Fruit fly (Drosophila melanogaster) whole organism, embryonic: ENCODE measurements around the gene scny.

Source experiments
- Ada2b ChIP-seq: fragments of 200-800 bp; sonication (Bioruptor generic); IDR thresholded peaks from 2 replicates; pipeline ENCODE4 v1.3.6; 2022; ENCODE audit warnings: missing biosample characterization, missing genetic modification characterization
- Atf3 ChIP-seq: fragments of 200-800 bp; sonication (Bioruptor generic); optimal IDR thresholded peaks from 3 replicates; lab custom pipeline; 2016; ENCODE audit warnings: missing biosample characterization, missing genetic modification characterization
- BtbVII ChIP-seq: fragments of 200-800 bp; sonication (Bioruptor generic); optimal IDR thresholded peaks from 3 replicates; lab custom pipeline; 2017; ENCODE audit warnings: missing biosample characterization, mild to moderate bottlenecking, missing genetic modification characterization
- CG10274 ChIP-seq: fragments of 200-800 bp; sonication (Bioruptor generic); optimal IDR thresholded peaks from 3 replicates; lab custom pipeline; 2017; ENCODE audit warnings: missing biosample characterization, mild to moderate bottlenecking, missing genetic modification characterization
- CG12104 ChIP-seq: fragments of 200-800 bp; sonication (Bioruptor generic); optimal IDR thresholded peaks from 3 replicates; lab custom pipeline; 2016; ENCODE audit warnings: missing biosample characterization, missing genetic modification characterization
- CG12659 ChIP-seq: fragments of 200-800 bp; sonication (Bioruptor generic); optimal IDR thresholded peaks from 3 replicates; lab custom pipeline; 2017; ENCODE audit warnings: mild to moderate bottlenecking, missing biosample characterization, missing genetic modification reagents, missing genetic modification characterization
- CG13123 ChIP-seq: fragments of 200-800 bp; sonication (Bioruptor generic); optimal IDR thresholded peaks from 2 replicates; lab custom pipeline; 2016; ENCODE audit warnings: missing biosample characterization, missing genetic modification characterization
- CG13775 ChIP-seq: fragments of 200-800 bp; sonication (Bioruptor generic); optimal IDR thresholded peaks from 3 replicates; lab custom pipeline; 2017; ENCODE audit warnings: missing biosample characterization, mild to moderate bottlenecking, missing genetic modification characterization
- CG14667 ChIP-seq: fragments of 200-800 bp; sonication (Bioruptor generic); IDR thresholded peaks from 2 replicates; pipeline ENCODE4 v1.3.6; 2022; ENCODE audit warnings: missing biosample characterization, missing genetic modification characterization
- CG15479 ChIP-seq: fragments of 200-800 bp; sonication (Bioruptor generic); optimal IDR thresholded peaks from 3 replicates; lab custom pipeline; 2019; ENCODE audit warnings: missing biosample characterization, mild to moderate bottlenecking, missing genetic modification characterization, moderate library complexity
- CG17328 ChIP-seq: fragments of 200-800 bp; sonication (Bioruptor generic); IDR thresholded peaks from 2 replicates; pipeline ENCODE4 v1.3.6; 2022; ENCODE audit warnings: missing biosample characterization, missing genetic modification characterization
- CG2199 ChIP-seq: fragments of 200-800 bp; sonication (Bioruptor generic); IDR thresholded peaks from 3 replicates; pipeline ENCODE4 v1.3.6; 2022; ENCODE audit warnings: missing biosample characterization, missing genetic modification characterization
- CG30431 ChIP-seq: fragments of 200-800 bp; sonication (Bioruptor generic); optimal IDR thresholded peaks from 2 replicates; lab custom pipeline; 2017; ENCODE audit warnings: missing biosample characterization, missing genetic modification characterization
- CG33213 ChIP-seq: fragments of 200-800 bp; sonication (Bioruptor generic); optimal IDR thresholded peaks from 3 replicates; lab custom pipeline; 2016; ENCODE audit warnings: missing biosample characterization, missing genetic modification characterization
- CG34422 ChIP-seq: fragments of 200-800 bp; sonication (Bioruptor generic); IDR thresholded peaks from 3 replicates; pipeline ENCODE4 v1.3.6; 2022; ENCODE audit warnings: missing biosample characterization, missing genetic modification characterization
- CG3995 ChIP-seq: fragments of 200-800 bp; sonication (Bioruptor generic); optimal IDR thresholded peaks from 3 replicates; lab custom pipeline; 2016; ENCODE audit warnings: missing biosample characterization, missing genetic modification characterization
- CG6254 ChIP-seq: fragments of 200-800 bp; sonication (Bioruptor generic); optimal IDR thresholded peaks from 3 replicates; lab custom pipeline; 2017; ENCODE audit warnings: mild to moderate bottlenecking, missing biosample characterization, missing genetic modification reagents, missing genetic modification characterization
- CG6854 ChIP-seq: fragments of 200-800 bp; sonication (Bioruptor generic); optimal IDR thresholded peaks from 3 replicates; lab custom pipeline; 2017; ENCODE audit warnings: missing biosample characterization, mild to moderate bottlenecking, missing genetic modification characterization
- CHES-1-like ChIP-seq: fragments of 200-800 bp; sonication (Bioruptor generic); optimal IDR thresholded peaks from 2 replicates; lab custom pipeline; 2016; ENCODE audit warnings: missing biosample characterization, missing genetic modification characterization
- CoRest ChIP-seq: fragments of 200-800 bp; sonication (Bioruptor generic); optimal IDR thresholded peaks from 3 replicates; lab custom pipeline; 2018; ENCODE audit warnings: missing biosample characterization, mild to moderate bottlenecking, missing genetic modification characterization, moderate library complexity
- D19A ChIP-seq: fragments of 200-800 bp; optimal IDR thresholded peaks from 3 replicates; lab custom pipeline; 2019; ENCODE audit warnings: missing biosample characterization, mild to moderate bottlenecking, missing genetic modification characterization, moderate library complexity
- Dek ChIP-seq: fragments of 200-800 bp; sonication (Bioruptor generic); optimal IDR thresholded peaks from 3 replicates; lab custom pipeline; 2019; ENCODE audit warnings: missing biosample characterization, mild to moderate bottlenecking, missing genetic modification characterization, moderate library complexity
- Ets65A ChIP-seq: fragments of 200-800 bp; sonication (Bioruptor generic); peaks from one replicate; lab custom pipeline; 2016; ENCODE audit warnings: missing biosample characterization, missing genetic modification characterization
- Ets97D ChIP-seq: fragments of 200-800 bp; sonication (Bioruptor generic); optimal IDR thresholded peaks from 3 replicates; lab custom pipeline; 2016; ENCODE audit warnings: missing biosample characterization, missing genetic modification characterization
- GATAe ChIP-seq: fragments of 200-800 bp; sonication (Bioruptor generic); conservative IDR thresholded peaks from 2 replicates; pipeline ENCODE4 v1.3.6; 2022; ENCODE audit warnings: missing biosample characterization, missing genetic modification characterization
- Gug ChIP-seq: fragments of 200-800 bp; sonication (Bioruptor generic); IDR thresholded peaks from 4 replicates; pipeline ENCODE4 v1.3.6; 2022; ENCODE audit warnings: missing biosample characterization, missing genetic modification characterization
- Kr ChIP-seq: fragments of 200-800 bp; sonication (Bioruptor generic); optimal IDR thresholded peaks from 2 replicates; lab custom pipeline; 2017; ENCODE audit warnings: missing biosample characterization, mild to moderate bottlenecking, missing genetic modification characterization
- Nf-YC ChIP-seq: fragments of 200-800 bp; optimal IDR thresholded peaks from 3 replicates; lab custom pipeline; 2019; ENCODE audit warnings: missing biosample characterization, mild to moderate bottlenecking, missing genetic modification characterization, moderate library complexity
- Optix ChIP-seq: fragments of 200-800 bp; sonication (Bioruptor generic); IDR thresholded peaks from 3 replicates; pipeline ENCODE4 v1.3.6; 2022; ENCODE audit warnings: missing biosample characterization, missing genetic modification characterization
- PHDP ChIP-seq: fragments of 200-800 bp; sonication (Bioruptor generic); optimal IDR thresholded peaks from 3 replicates; lab custom pipeline; 2018; ENCODE audit warnings: missing biosample characterization, mild to moderate bottlenecking, missing genetic modification characterization, moderate library complexity
- Sry-δ ChIP-seq: fragments of 200-800 bp; sonication (Bioruptor generic); optimal IDR thresholded peaks from 2 replicates; lab custom pipeline; 2016; ENCODE audit warnings: missing biosample characterization, missing genetic modification characterization
- al ChIP-seq: fragments of 200-800 bp; sonication (Bioruptor generic); IDR thresholded peaks from 2 replicates; pipeline ENCODE4 v1.3.6; 2022; ENCODE audit warnings: missing biosample characterization, missing genetic modification characterization
- bbx ChIP-seq: fragments of 200-800 bp; sonication (Bioruptor generic); IDR thresholded peaks from 2 replicates; pipeline ENCODE4 v1.3.6; 2022; ENCODE audit warnings: missing biosample characterization, missing genetic modification characterization; ENCODE audit not compliant: partially characterized antibody
- cato ChIP-seq: fragments of 200-800 bp; sonication (Bioruptor generic); optimal IDR thresholded peaks from 2 replicates; lab custom pipeline; 2016; ENCODE audit warnings: missing biosample characterization, missing genetic modification characterization, borderline replicate concordance
- corto ChIP-seq: fragments of 200-800 bp; sonication (Bioruptor generic); optimal IDR thresholded peaks from 2 replicates; lab custom pipeline; 2016; ENCODE audit warnings: missing biosample characterization, mild to moderate bottlenecking, missing genetic modification characterization, moderate library complexity
- dati ChIP-seq: fragments of 200-800 bp; sonication (Bioruptor generic); IDR thresholded peaks from 2 replicates; pipeline ENCODE4 v1.3.6; 2022; ENCODE audit warnings: missing biosample characterization, missing genetic modification characterization
- dpn ChIP-seq, 2 experiments: fragments of 200-800 bp; sonication (Bioruptor generic); optimal IDR thresholded peaks; 3 replicates each; lab custom pipeline; 2016; ENCODE audit warnings: missing biosample characterization in 2 of 2, missing genetic modification characterization in 2 of 2
- dysf ChIP-seq: fragments of 200-800 bp; sonication (Bioruptor generic); IDR thresholded peaks from 3 replicates; pipeline ENCODE4 v1.3.6; 2022; ENCODE audit warnings: missing biosample characterization, missing genetic modification characterization
- exex ChIP-seq: fragments of 200-800 bp; sonication (Bioruptor generic); optimal IDR thresholded peaks from 4 replicates; lab custom pipeline; 2018; ENCODE audit warnings: missing biosample characterization, mild to moderate bottlenecking, missing genetic modification characterization, moderate library complexity
- gem ChIP-seq: fragments of 200-800 bp; sonication (Bioruptor generic); optimal IDR thresholded peaks from 2 replicates; lab custom pipeline; 2019; ENCODE audit warnings: missing biosample characterization, mild to moderate bottlenecking, missing genetic modification characterization, moderate library complexity
- gsb ChIP-seq: fragments of 200-800 bp; sonication (Bioruptor generic); IDR thresholded peaks from 2 replicates; pipeline ENCODE4 v1.3.6; 2022; ENCODE audit warnings: missing biosample characterization, missing genetic modification characterization
- ham ChIP-seq: fragments of 200-800 bp; sonication (Bioruptor generic); IDR thresholded peaks from 2 replicates; pipeline ENCODE4 v1.3.6; 2022; ENCODE audit warnings: missing biosample characterization, missing genetic modification characterization
- kni ChIP-seq: fragments of 200-800 bp; sonication (Bioruptor generic); optimal IDR thresholded peaks from 3 replicates; lab custom pipeline; 2017; ENCODE audit warnings: mild to moderate bottlenecking, missing biosample characterization, missing genetic modification reagents, missing genetic modification characterization
- knrl ChIP-seq: fragments of 200-800 bp; sonication (Bioruptor generic); IDR thresholded peaks from 3 replicates; pipeline ENCODE4 v1.3.6; 2022; ENCODE audit warnings: missing biosample characterization, missing genetic modification characterization; ENCODE audit not compliant: partially characterized antibody
- mld ChIP-seq: fragments of 200-800 bp; sonication (Bioruptor generic); IDR thresholded peaks from 3 replicates; pipeline ENCODE4 v1.3.6; 2022; ENCODE audit warnings: missing biosample characterization, missing genetic modification characterization; ENCODE audit not compliant: partially characterized antibody
- otp ChIP-seq: fragments of 200-800 bp; sonication (Bioruptor generic); IDR thresholded peaks from 3 replicates; pipeline ENCODE4, ENCODE4 v1.3.6; 2022; ENCODE audit warnings: missing biosample characterization, missing genetic modification characterization
- pho ChIP-seq: fragments of 200-800 bp; sonication (Bioruptor generic); optimal IDR thresholded peaks from 2 replicates; lab custom pipeline; 2016; ENCODE audit warnings: missing biosample characterization, missing genetic modification characterization
- scrt ChIP-seq: fragments of 200-800 bp; sonication (Bioruptor generic); optimal IDR thresholded peaks from 2 replicates; lab custom pipeline; 2018; ENCODE audit warnings: missing biosample characterization, mild to moderate bottlenecking, missing genetic modification characterization, moderate library complexity
- sqz ChIP-seq: fragments of 200-800 bp; sonication (Bioruptor generic); optimal IDR thresholded peaks from 3 replicates; lab custom pipeline; 2018; ENCODE audit warnings: missing biosample characterization, mild to moderate bottlenecking, missing genetic modification characterization

Gene scny

dm6 chr3L:5823763-5824445 lies 55.1 kb downstream of the scny start (continued):
- TF ChIP-seq scrt (GFP tag; lab: Kevin White, UChicago) = peak; percentile 73
- TF ChIP-seq CG30431 (GFP tag; lab: Kevin White, UChicago) = peak; percentile 80
- peak; percentile 52 for TF ChIP-seq pho (GFP tag; lab: Kevin White, UChicago)
- peak; percentile 44 for TF ChIP-seq CG15479 (GFP tag; lab: Kevin White, UChicago)
- TF ChIP-seq CHES-1-like (GFP tag; lab: Kevin White, UChicago) = peak; percentile 81
- TF ChIP-seq GATAe (GFP tag; lab: Robert Waterston, UW) = no peak
- peak; percentile 52 to 61 for TF ChIP-seq dpn (GFP tag; optimal IDR thresholded peaks at IDR 0.05; lab: Kevin White, UChicago)
- TF ChIP-seq CG3995 (GFP tag; lab: Kevin White, UChicago) = no peak
- peak; percentile 71 for TF ChIP-seq CG12659 (GFP tag; lab: Kevin White, UChicago)
- peak; percentile 80 for TF ChIP-seq PHDP
- TF ChIP-seq cato = peak; percentile 69
- TF ChIP-seq bbx (GFP tag; lab: Robert Waterston, UW) = no peak
- TF ChIP-seq CoRest (tag; lab: Kevin White, UChicago) = peak; percentile 73
- TF ChIP-seq Kr = peak; percentile 98
- no peak for TF ChIP-seq Dek
- TF ChIP-seq corto (GFP tag; lab: Kevin White, UChicago) = no peak
- no peak for TF ChIP-seq Gug (GFP tag; lab: Robert Waterston, UW)
- TF ChIP-seq CG6254 = peak; percentile 85
- TF ChIP-seq exex (tag; lab: Kevin White, UChicago) = peak; percentile 40
- peak; percentile 33 for TF ChIP-seq CG6854 (GFP tag; lab: Kevin White, UChicago)
- no peak for TF ChIP-seq ham (GFP tag; lab: Robert Waterston, UW)
- no peak for TF ChIP-seq CG34422 (GFP tag; lab: Robert Waterston, UW)
- TF ChIP-seq Atf3 (GFP tag; lab: Kevin White, UChicago) = peak; percentile 75
- no peak for TF ChIP-seq CG2199
- no peak for TF ChIP-seq mld (GFP tag; lab: Robert Waterston, UW)
- peak; percentile 79 for TF ChIP-seq sqz (GFP tag; lab: Kevin White, UChicago)
- peak; percentile 19; the same call in 1 of the 2 replicates for TF ChIP-seq Ada2b (GFP tag; lab: Robert Waterston, UW)
- TF ChIP-seq Optix (GFP tag; lab: Robert Waterston, UW) = 0 out of 3 replicates have a peak, but pooled peaks have one; percentile 39
- TF ChIP-seq gsb (GFP tag; lab: Robert Waterston, UW) = no peak; the same call in 1 of the 2 replicates
- peak; percentile 75 for TF ChIP-seq CG13123 (GFP tag; lab: Kevin White, UChicago)
- peak; percentile 47 for TF ChIP-seq Sry-δ (GFP tag; lab: Kevin White, UChicago)
- peak; percentile 85 for TF ChIP-seq CG12104 (GFP tag; lab: Kevin White, UChicago)
- TF ChIP-seq kni (GFP tag; lab: Kevin White, UChicago) = peak; percentile 89
- no peak for TF ChIP-seq al (GFP tag; lab: Robert Waterston, UW)
- peak; percentile 84 for TF ChIP-seq BtbVII (GFP tag; lab: Kevin White, UChicago)
- peak; percentile 58 for TF ChIP-seq CG13775 (GFP tag; lab: Kevin White, UChicago)
- peak; percentile 70 for TF ChIP-seq D19A (tag; lab: Kevin White, UChicago)
- peak; percentile 26; the same call in 1 of the 2 replicates for TF ChIP-seq dati (GFP tag; lab: Robert Waterston, UW)
- peak; percentile 46; the same call in 1 of the 2 replicates for TF ChIP-seq CG17328 (GFP tag; lab: Robert Waterston, UW)
- TF ChIP-seq otp (GFP tag; lab: Robert Waterston, UW) = peak; percentile 66; the same call in 1 of the 3 replicates
- peak; percentile 63 for TF ChIP-seq Ets65A (GFP tag; lab: Kevin White, UChicago)
- TF ChIP-seq Ets97D = peak; percentile 15
- TF ChIP-seq knrl (GFP tag; lab: Robert Waterston, UW) = no peak
- TF ChIP-seq gem (tag; lab: Kevin White, UChicago) = peak; percentile 86
- TF ChIP-seq CG33213 (GFP tag; lab: Kevin White, UChicago) = peak; percentile 91
- TF ChIP-seq dysf (GFP tag; lab: Robert Waterston, UW) = no peak
- TF ChIP-seq Nf-YC (tag; lab: Kevin White, UChicago) = peak; percentile 37
- TF ChIP-seq CG14667 = no peak
- peak; percentile 45 for TF ChIP-seq CG10274 (GFP tag; lab: Kevin White, UChicago)
